Worm (Caenorhabditis elegans): ENCODE data around the gene F07E5.5.
"Not testable (repeated sequence)": the region's sequence is repeated elsewhere in the genome, so short reads cannot be mapped to it uniquely, and the experiment has no call there.

Gene F07E5.5

ce11 chrII:2030367-2030766 lies 28.5 kb downstream of the F07E5.5 start, which contains the start of gene bath-3:
bath-3 (minus strand) TSS chrII:2030467.
- no peak for TF ChIP-seq zag-1 (tag; optimal IDR thresholded peaks at IDR 0.05)
- TF ChIP-seq elt-3 (tag; optimal IDR thresholded peaks at IDR 0.05), result no peak
- no peak for TF ChIP-seq eor-1 (tag; optimal IDR thresholded peaks at IDR 0.05)
- no peak for TF ChIP-seq sea-2 (GFP tag; optimal IDR thresholded peaks at IDR 0.05)
- no peak for TF ChIP-seq ceh-9 (tag; optimal IDR thresholded peaks at IDR 0.05)
- no peak for TF ChIP-seq elt-2 (tag; optimal IDR thresholded peaks at IDR 0.05)
- TF ChIP-seq tbx-2 (tag; optimal IDR thresholded peaks at IDR 0.05), result no peak
- no peak for TF ChIP-seq lsy-12 (tag; optimal IDR thresholded peaks at IDR 0.05)
- no peak for TF ChIP-seq ceh-28 (tag; optimal IDR thresholded peaks at IDR 0.05)
- no peak for TF ChIP-seq ama-1 (optimal IDR thresholded peaks at IDR 0.05)
- no peak for TF ChIP-seq snpc-4 (tag; optimal IDR thresholded peaks at IDR 0.05)
- no peak for TF ChIP-seq ztf-11 (tag; optimal IDR thresholded peaks at IDR 0.05)
- TF ChIP-seq nhr-76 (tag; optimal IDR thresholded peaks at IDR 0.05), result no peak
- TF ChIP-seq pha-4 (tag; optimal IDR thresholded peaks at IDR 0.05), result no peak

DNA sequence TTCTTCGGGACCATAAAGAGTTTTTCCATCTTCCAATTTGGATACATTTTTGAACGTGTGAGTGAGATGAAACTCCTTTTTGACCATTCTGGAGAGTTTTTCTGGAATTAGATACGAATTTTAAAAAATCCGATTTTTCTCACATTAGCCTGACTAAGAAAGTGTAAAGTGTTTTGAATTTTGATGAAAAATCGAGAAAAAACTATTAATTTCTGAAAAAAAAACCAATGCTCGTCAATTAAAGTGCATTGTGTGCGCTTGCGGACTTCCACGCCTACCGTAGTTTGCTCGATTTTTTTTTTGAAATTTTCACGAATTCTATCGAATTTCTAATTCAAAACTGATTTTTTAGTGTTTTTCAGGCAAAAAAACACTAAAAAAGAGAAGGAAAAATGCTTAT lies 30.2 kb downstream of the F07E5.5 start, which contains the start of gene bath-1:
TSS of gene bath-1 (minus strand) at position 101 of the 400 bp plus-strand sequence.
- TF ChIP-seq elt-2 (tag; optimal IDR thresholded peaks at IDR 0.05) (no peak), ceh-28 (tag; optimal IDR thresholded peaks at IDR 0.05) (no peak)

ce11 chrII:2026525-2026924 lies 32.3 kb downstream of the F07E5.5 start, which contains the start of gene bath-21:
bath-21 (minus strand) TSS chrII:2026625.
- TF ChIP-seq nhr-25 (tag; optimal IDR thresholded peaks at IDR 0.05) (no peak), daf-12 (tag; optimal IDR thresholded peaks at IDR 0.05) (no peak), skn-1 (tag; optimal IDR thresholded peaks at IDR 0.05) (no peak), nhr-237 (tag; optimal IDR thresholded peaks at IDR 0.05) (no peak), pha-4 (tag; optimal IDR thresholded peaks at IDR 0.05) (no peak), elt-3 (tag; optimal IDR thresholded peaks at IDR 0.05) (no peak), nhr-77 (tag; optimal IDR thresholded peaks at IDR 0.05) (no peak), sea-2 (GFP tag; optimal IDR thresholded peaks at IDR 0.05) (no peak), fkh-10 (GFP tag; optimal IDR thresholded peaks at IDR 0.05) (no peak), lin-39 (tag; optimal IDR thresholded peaks at IDR 0.05) (no peak), ceh-82 (tag; optimal IDR thresholded peaks at IDR 0.05) (no peak), ztf-4 (tag; optimal IDR thresholded peaks at IDR 0.05) (no peak), eor-1 (tag; optimal IDR thresholded peaks at IDR 0.05) (no peak), lin-15B (tag; optimal IDR thresholded peaks at IDR 0.05) (no peak), mml-1 (tag; optimal IDR thresholded peaks at IDR 0.05) (no peak), ZK546.5 (tag; optimal IDR thresholded peaks at IDR 0.05) (no peak), elt-2 (tag; optimal IDR thresholded peaks at IDR 0.05) (no peak), unc-39 (tag; optimal IDR thresholded peaks at IDR 0.05) (no peak)

DNA sequence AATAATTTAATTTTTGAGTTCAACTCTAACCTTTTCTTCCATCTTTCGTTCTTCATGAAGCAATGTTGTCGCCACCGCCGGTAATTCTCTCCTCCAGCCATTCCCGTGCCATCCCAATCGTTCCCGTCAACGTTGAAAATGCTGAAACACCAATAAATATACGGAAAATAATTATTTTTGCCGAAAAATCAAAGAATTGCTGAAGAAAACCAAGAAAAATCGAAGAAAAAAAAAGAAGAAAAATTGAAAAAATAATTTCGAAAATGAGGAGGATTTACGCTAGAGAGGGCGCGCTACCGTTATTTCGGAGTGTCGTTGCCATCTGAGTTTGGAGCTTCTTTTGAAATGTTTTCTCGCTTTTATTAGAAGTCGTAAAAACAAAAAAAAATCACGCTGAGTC lies 35.4 kb downstream of the F07E5.5 start, which contains the start of gene cya-2:
TSS of gene cya-2 (minus strand) at position 101 of the 400 bp plus-strand sequence.
- TF ChIP-seq nhr-12 (tag; optimal IDR thresholded peaks at IDR 0.05); nhr-43 (tag; optimal IDR thresholded peaks at IDR 0.05; ENCODE audit: poor library complexity, severe bottlenecking); elt-3 (tag; optimal IDR thresholded peaks at IDR 0.05): not testable (repeated sequence)

DNA sequence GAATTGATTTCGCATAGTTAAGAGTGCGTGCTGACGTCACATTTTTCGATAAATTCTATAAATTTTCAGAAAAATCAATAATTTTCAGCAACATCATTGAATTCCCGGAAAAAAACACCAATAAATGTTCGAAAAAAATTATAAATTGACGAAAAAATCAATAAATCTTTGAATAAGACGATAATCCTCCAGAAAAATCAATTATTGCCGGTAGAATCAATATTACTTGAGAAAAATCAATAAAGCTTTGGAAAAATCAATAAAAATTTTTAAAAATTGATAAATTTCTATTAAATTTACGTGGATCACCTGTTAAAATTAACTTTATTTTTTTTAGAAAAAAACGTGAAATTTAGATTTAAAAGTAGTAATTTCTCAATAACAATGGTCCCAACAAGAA lies 45.0 kb downstream of the F07E5.5 start:
- TF ChIP-seq aly-2 (tag; optimal IDR thresholded peaks at IDR 0.05) (no peak), ceh-28 (tag; optimal IDR thresholded peaks at IDR 0.05) (peak; percentile 76)

- TF ChIP-seq elt-1 (tag; optimal IDR thresholded peaks at IDR 0.05) (no peak), fkh-10 (GFP tag; optimal IDR thresholded peaks at IDR 0.05) (no peak), ceh-9 (tag; optimal IDR thresholded peaks at IDR 0.05) (no peak), fkh-2 (tag; optimal IDR thresholded peaks at IDR 0.05) (no peak), nhr-11 (tag; optimal IDR thresholded peaks at IDR 0.05) (no peak), nhr-67 (tag; optimal IDR thresholded peaks at IDR 0.05) (no peak), lin-15B (tag; optimal IDR thresholded peaks at IDR 0.05) (no peak), eor-1 (tag; optimal IDR thresholded peaks at IDR 0.05) (no peak), sea-2 (GFP tag; optimal IDR thresholded peaks at IDR 0.05) (no peak), nhr-23 (tag; optimal IDR thresholded peaks at IDR 0.05) (no peak)
These were observed 46.2 kb downstream of the F07E5.5 start, which contains the start of gene F59H6.15 for ce11 chrII:2012698-2013097. F59H6.15 (plus strand) TSS chrII:2012998.

All from whole organism, L3 larva.